Fruit fly (Drosophila melanogaster) whole organism, embryonic: Measurements from ENCODE around the gene CG13075.
A peak's percentile ranks its signal among the peaks of the same experiment; 100 is the strongest.

ENCODE experiments used
- Atf-2 ChIP-seq: fragments of 200-800 bp; sonication (Bioruptor generic); optimal IDR thresholded peaks from 2 replicates; lab custom pipeline; 2016; ENCODE audit warnings: missing biosample characterization, missing genetic modification characterization
- B-H1 ChIP-seq: fragments of 200-800 bp; sonication (Bioruptor generic); IDR thresholded peaks from 3 replicates; pipeline ENCODE4 v1.3.6; 2022; ENCODE audit warnings: missing biosample characterization, missing genetic modification characterization
- CG11085 ChIP-seq: fragments of 200-800 bp; sonication (Bioruptor generic); IDR thresholded peaks from 2 replicates; pipeline ENCODE4 v1.3.6; 2022; ENCODE audit warnings: missing biosample characterization, missing genetic modification characterization
- CG12391 ChIP-seq: fragments of 200-800 bp; sonication (Bioruptor generic); optimal IDR thresholded peaks from 3 replicates; lab custom pipeline; 2018; ENCODE audit warnings: missing biosample characterization, mild to moderate bottlenecking, missing genetic modification characterization, moderate library complexity
- CG12769 ChIP-seq: fragments of 200-800 bp; sonication (Bioruptor generic); optimal IDR thresholded peaks from 2 replicates; lab custom pipeline; 2019; ENCODE audit warnings: missing biosample characterization, mild to moderate bottlenecking, missing genetic modification characterization, moderate library complexity
- CG12942 ChIP-seq: fragments of 200-800 bp; sonication (Bioruptor generic); optimal IDR thresholded peaks from 3 replicates; lab custom pipeline; 2016; ENCODE audit warnings: missing biosample characterization, missing genetic modification characterization
- CG1529 ChIP-seq: fragments of 200-800 bp; sonication (Bioruptor generic); optimal IDR thresholded peaks from 3 replicates; lab custom pipeline; 2018; ENCODE audit warnings: missing biosample characterization, missing genetic modification characterization
- CG17361 ChIP-seq: fragments of 200-800 bp; sonication (Bioruptor generic); IDR thresholded peaks from 3 replicates; pipeline ENCODE4 v1.3.6; 2022; ENCODE audit warnings: missing biosample characterization, missing genetic modification characterization
- CG17802 ChIP-seq: fragments of 200-800 bp; sonication (Bioruptor generic); optimal IDR thresholded peaks from 2 replicates; lab custom pipeline; 2018; ENCODE audit warnings: missing biosample characterization, mild to moderate bottlenecking, missing genetic modification characterization, moderate library complexity
- CG17912 ChIP-seq: fragments of 200-800 bp; sonication (Bioruptor generic); optimal IDR thresholded peaks from 2 replicates; lab custom pipeline; 2018; ENCODE audit warnings: missing biosample characterization, mild to moderate bottlenecking, missing genetic modification characterization
- CG18599 ChIP-seq: fragments of 200-800 bp; sonication (Bioruptor generic); optimal IDR thresholded peaks from 3 replicates; lab custom pipeline; 2017; ENCODE audit warnings: missing biosample characterization, missing genetic modification characterization, mild to moderate bottlenecking, moderate library complexity, missing genetic modification reagents
- CG18764 ChIP-seq: fragments of 200-800 bp; sonication (Bioruptor generic); optimal IDR thresholded peaks from 3 replicates; lab custom pipeline; 2016; ENCODE audit warnings: missing biosample characterization, missing genetic modification characterization
- CG31388 ChIP-seq: fragments of 200-800 bp; sonication (Bioruptor generic); optimal IDR thresholded peaks from 2 replicates; lab custom pipeline; 2016; ENCODE audit warnings: missing biosample characterization, missing genetic modification characterization
- CG31441 ChIP-seq: fragments of 200-800 bp; sonication (Bioruptor generic); IDR thresholded peaks from 2 replicates; pipeline ENCODE4 v1.3.6; 2022; ENCODE audit warnings: missing biosample characterization, missing genetic modification characterization
- CG32767 ChIP-seq: fragments of 200-800 bp; sonication (Bioruptor generic); IDR thresholded peaks from 2 replicates; pipeline ENCODE4 v1.3.6; 2022; ENCODE audit warnings: missing biosample characterization, missing genetic modification characterization
- CG34224 ChIP-seq: fragments of 200-800 bp; sonication (Bioruptor generic); IDR thresholded peaks from 3 replicates; pipeline ENCODE4 v1.3.6; 2022; ENCODE audit warnings: missing biosample characterization, missing genetic modification characterization; ENCODE audit not compliant: partially characterized antibody
- CG3995 ChIP-seq: fragments of 200-800 bp; sonication (Bioruptor generic); optimal IDR thresholded peaks from 3 replicates; lab custom pipeline; 2016; ENCODE audit warnings: missing biosample characterization, missing genetic modification characterization
- CG42726 ChIP-seq: fragments of 200-800 bp; sonication (Bioruptor generic); IDR thresholded peaks from 2 replicates; pipeline ENCODE4 v1.3.6; 2022; ENCODE audit warnings: missing biosample characterization, missing genetic modification characterization; ENCODE audit not compliant: partially characterized antibody
- CG5180 ChIP-seq: fragments of 200-800 bp; sonication (Bioruptor generic); optimal IDR thresholded peaks from 3 replicates; lab custom pipeline; 2017; ENCODE audit warnings: missing biosample characterization, missing genetic modification characterization, mild to moderate bottlenecking, moderate library complexity, missing genetic modification reagents
- CG9215 ChIP-seq: fragments of 200-800 bp; sonication (Bioruptor generic); IDR thresholded peaks from 2 replicates; pipeline ENCODE4 v1.3.6; 2022; ENCODE audit warnings: missing biosample characterization, missing genetic modification characterization
- CoRest ChIP-seq: fragments of 200-800 bp; sonication (Bioruptor generic); optimal IDR thresholded peaks from 3 replicates; lab custom pipeline; 2018; ENCODE audit warnings: missing biosample characterization, mild to moderate bottlenecking, missing genetic modification characterization, moderate library complexity
- CrebB ChIP-seq: fragments of 200-800 bp; sonication (Bioruptor generic); optimal IDR thresholded peaks from 3 replicates; lab custom pipeline; 2018; ENCODE audit warnings: missing biosample characterization, mild to moderate bottlenecking, missing genetic modification characterization
- Ets97D ChIP-seq: fragments of 200-800 bp; sonication (Bioruptor generic); optimal IDR thresholded peaks from 3 replicates; lab custom pipeline; 2016; ENCODE audit warnings: missing biosample characterization, missing genetic modification characterization
- Lpt ChIP-seq: fragments of >200 bp; optimal IDR thresholded peaks from 2 replicates; lab custom pipeline; 2018; ENCODE audit warnings: missing biosample characterization, missing genetic modification characterization
- MBD-R2 ChIP-seq: fragments of 200-800 bp; sonication (Bioruptor generic); IDR thresholded peaks from 2 replicates; pipeline ENCODE4 v1.3.6; 2022; ENCODE audit warnings: missing biosample characterization, missing genetic modification characterization
- Mad ChIP-seq: fragments of 200-800 bp; sonication (Bioruptor generic); optimal IDR thresholded peaks from 2 replicates; lab custom pipeline; 2016; ENCODE audit warnings: missing biosample characterization, missing genetic modification characterization
- Ravus ChIP-seq: fragments of 200-800 bp; sonication (Bioruptor generic); IDR thresholded peaks from 2 replicates; pipeline ENCODE4 v1.3.6; 2022; ENCODE audit warnings: missing biosample characterization, missing genetic modification characterization
- Sox100B ChIP-seq: fragments of 200-800 bp; sonication (Bioruptor generic); optimal IDR thresholded peaks from 3 replicates; lab custom pipeline; 2018; ENCODE audit warnings: missing biosample characterization, mild to moderate bottlenecking, missing genetic modification characterization
- Sox102F ChIP-seq: fragments of 200-800 bp; sonication (Bioruptor generic); optimal IDR thresholded peaks from 2 replicates; lab custom pipeline; 2018; ENCODE audit warnings: missing biosample characterization, mild to moderate bottlenecking, missing genetic modification characterization, moderate library complexity
- Sry-δ ChIP-seq: fragments of 200-800 bp; sonication (Bioruptor generic); optimal IDR thresholded peaks from 2 replicates; lab custom pipeline; 2016; ENCODE audit warnings: missing biosample characterization, missing genetic modification characterization
- Usf ChIP-seq: fragments of 200-800 bp; sonication (Bioruptor generic); optimal IDR thresholded peaks from 2 replicates; lab custom pipeline; 2017; ENCODE audit warnings: missing genotype, missing biosample characterization, missing genetic modification characterization
- ap ChIP-seq: fragments of 200-800 bp; sonication (Bioruptor generic); IDR thresholded peaks from 2 replicates; pipeline ENCODE4 v1.3.6; 2022; ENCODE audit warnings: missing biosample characterization, missing genetic modification characterization
- ara ChIP-seq: fragments of 200-800 bp; sonication (Bioruptor generic); IDR thresholded peaks from 2 replicates; pipeline ENCODE4 v1.3.6; 2022; ENCODE audit warnings: missing biosample characterization, missing genetic modification characterization
- az2 ChIP-seq: fragments of 200-800 bp; sonication (Bioruptor generic); optimal IDR thresholded peaks from 3 replicates; lab custom pipeline; 2016; ENCODE audit warnings: missing biosample characterization, missing genetic modification characterization
- bcd ChIP-seq: fragments of 200-800 bp; sonication (Bioruptor generic); optimal IDR thresholded peaks from 2 replicates; lab custom pipeline; 2017; ENCODE audit warnings: missing biosample characterization, mild to moderate bottlenecking, missing genetic modification characterization
- br ChIP-seq: fragments of >200 bp; optimal IDR thresholded peaks from 2 replicates; lab custom pipeline; 2017
- ci ChIP-seq: fragments of 200-800 bp; sonication (Bioruptor generic); IDR thresholded peaks from 3 replicates; pipeline ENCODE4 v1.3.6; 2022; ENCODE audit warnings: missing biosample characterization, missing genetic modification characterization
- croc ChIP-seq: fragments of 200-800 bp; sonication (Bioruptor generic); conservative IDR thresholded peaks from 3 replicates; pipeline ENCODE4 v1.3.6; 2022; ENCODE audit warnings: missing biosample characterization, missing genetic modification characterization
- crol ChIP-seq: fragments of 200-800 bp; sonication (Bioruptor generic); IDR thresholded peaks from 2 replicates; pipeline ENCODE4 v1.3.6; 2022; ENCODE audit warnings: missing biosample characterization, missing genetic modification characterization
- eve ChIP-seq, 2 experiments: fragments of >200 bp; optimal IDR thresholded peaks; 2 replicates each; lab custom pipeline; 2017; ENCODE audit warnings: missing biosample characterization in 2 of 2, missing genetic modification characterization in 2 of 2
- exex ChIP-seq: fragments of 200-800 bp; sonication (Bioruptor generic); optimal IDR thresholded peaks from 4 replicates; lab custom pipeline; 2018; ENCODE audit warnings: missing biosample characterization, mild to moderate bottlenecking, missing genetic modification characterization, moderate library complexity
- hb ChIP-seq: fragments of 200-800 bp; sonication (Bioruptor generic); IDR thresholded peaks from 3 replicates; pipeline ENCODE4 v1.3.6; 2022; ENCODE audit warnings: missing biosample characterization, missing genetic modification characterization; ENCODE audit not compliant: partially characterized antibody
- jumu ChIP-seq: fragments of 200-800 bp; sonication (Bioruptor generic); optimal IDR thresholded peaks from 3 replicates; lab custom pipeline; 2016; ENCODE audit warnings: missing biosample characterization, missing genetic modification characterization
- onecut ChIP-seq: fragments of 200-800 bp; sonication (Bioruptor generic); IDR thresholded peaks from 2 replicates; pipeline ENCODE4 v1.3.6; 2022; ENCODE audit warnings: missing biosample characterization, missing genetic modification characterization
- peb ChIP-seq: fragments of 200-800 bp; sonication (Bioruptor generic); IDR thresholded peaks from 2 replicates; pipeline ENCODE4 v1.3.6; 2022; ENCODE audit warnings: missing biosample characterization, missing genetic modification characterization
- prd ChIP-seq, 3 experiments: fragments of >200 bp in 2 of 3; fragments of 200-800 bp in 1 of 3; sonication (Bioruptor generic) in 1 of 3; optimal IDR thresholded peaks in 2 of 3; IDR thresholded peaks in 1 of 3; 2 replicates in 2 of 3; 3 replicates in 1 of 3; pipeline versions ENCODE4 v1.3.6 to Lab custom; 2017 to 2022; ENCODE audit warnings: missing biosample characterization in 1 of 3, missing genetic modification characterization in 1 of 3
- shn ChIP-seq: fragments of 200-800 bp; sonication (Bioruptor generic); optimal IDR thresholded peaks from 3 replicates; lab custom pipeline; 2016; ENCODE audit warnings: missing biosample characterization, missing genetic modification characterization
- sim ChIP-seq: fragments of 200-800 bp; sonication (Bioruptor generic); IDR thresholded peaks from 2 replicates; pipeline ENCODE4 v1.3.6; 2022; ENCODE audit warnings: missing biosample characterization, missing genetic modification characterization
- sr ChIP-seq: fragments of 200-800 bp; sonication (Bioruptor generic); IDR thresholded peaks from 3 replicates; pipeline ENCODE4 v1.3.6; 2022; ENCODE audit warnings: missing biosample characterization, missing genetic modification characterization
- stwl ChIP-seq: fragments of 200-800 bp; sonication (Bioruptor generic); optimal IDR thresholded peaks from 3 replicates; lab custom pipeline; 2018; ENCODE audit warnings: missing biosample characterization, mild to moderate bottlenecking, missing genetic modification characterization, moderate library complexity
- ttk ChIP-seq: fragments of 200-800 bp; sonication (Bioruptor generic); IDR thresholded peaks from 2 replicates; pipeline ENCODE4 v2.1.2; 2022; ENCODE audit warnings: missing biosample characterization, missing genetic modification characterization

The CG13075 gene

dm6 chr3L:16037048-16037477 is 46.7 kb upstream of the CG13075 start (continued):
- TF ChIP-seq jumu (peak; percentile 60), sim (GFP tag; lab: Robert Waterston, UW) (peak; percentile 54; the same call in 1 of the 2 replicates), sr (GFP tag; lab: Robert Waterston, UW) (no peak), exex (no peak), CG18599 (GFP tag; lab: Kevin White, UChicago) (peak; percentile 86), Sox100B (GFP tag; lab: Kevin White, UChicago) (peak; percentile 36), CoRest (peak; percentile 78), ci (GFP tag; lab: Robert Waterston, UW) (peak; percentile 90), Mad (GFP tag; lab: Kevin White, UChicago) (peak; percentile 69), peb (GFP tag; lab: Robert Waterston, UW) (peak; percentile 51; the same call in 1 of the 2 replicates), onecut (peak; percentile 70), CG12942 (peak; percentile 67), ap (peak; percentile 64), ttk (GFP tag; lab: Robert Waterston, UW) (peak; percentile 74), CG12391 (tag; lab: Kevin White, UChicago) (peak; percentile 82), CrebB (tag; lab: Kevin White, UChicago) (peak; percentile 86), CG31441 (peak; percentile 70; the same call in 1 of the 2 replicates), Ets97D (GFP tag; lab: Kevin White, UChicago) (peak; percentile 84), crol (GFP tag; lab: Robert Waterston, UW) (no peak), CG1529 (GFP tag; lab: Kevin White, UChicago) (peak; percentile 43), Atf-2 (GFP tag; lab: Kevin White, UChicago) (peak; percentile 57), prd (optimal IDR thresholded peaks at IDR 0.05; lab: Kevin White, UChicago) (no peak), prd (GFP tag; IDR thresholded peaks at IDR 0.05; lab: Robert Waterston, UW) (peak; percentile 75), hb (peak; percentile 45; the same call in 1 of the 3 replicates), Sox102F (GFP tag; lab: Kevin White, UChicago) (peak; percentile 67), CG34224 (no peak), az2 (GFP tag; lab: Kevin White, UChicago) (peak; percentile 72), CG17361 (GFP tag; lab: Robert Waterston, UW) (peak; percentile 62; the same call in 1 of the 3 replicates), eve (GFP tag; optimal IDR thresholded peaks at IDR 0.05; lab: Kevin White, UChicago) (no peak), Usf (GFP tag; lab: Kevin White, UChicago) (peak; percentile 28), CG5180 (peak; percentile 26), stwl (tag; lab: Kevin White, UChicago) (peak; percentile 86), Ravus (GFP tag; lab: Robert Waterston, UW) (peak; percentile 22; the same call in 1 of the 2 replicates), B-H1 (GFP tag; lab: Robert Waterston, UW) (peak; percentile 76; the same call in 2 of the 3 replicates), ara (GFP tag; lab: Robert Waterston, UW) (peak; percentile 62; the same call in 1 of the 2 replicates), CG12769 (tag; lab: Kevin White, UChicago) (peak; percentile 88), bcd (peak; percentile 72), br (lab: Kevin White, UChicago) (no peak), Sry-δ (GFP tag; lab: Kevin White, UChicago) (peak; percentile 77), CG9215 (peak; percentile 60), CG11085 (GFP tag; lab: Robert Waterston, UW) (peak; percentile 62), CG42726 (no peak), shn (peak; percentile 67), croc (GFP tag; lab: Robert Waterston, UW) (peak; percentile 24; the same call in 1 of the 3 replicates), MBD-R2 (peak; percentile 75; the same call in 1 of the 2 replicates), CG3995 (peak; percentile 6), CG31388 (GFP tag; lab: Kevin White, UChicago) (no peak), CG32767 (GFP tag; lab: Robert Waterston, UW) (no peak), CG17802 (tag; lab: Kevin White, UChicago) (peak; percentile 4), CG17912 (GFP tag; lab: Kevin White, UChicago) (peak; percentile 14), Lpt (GFP tag; lab: Kevin White, UChicago) (no peak), CG18764 (GFP tag; lab: Kevin White, UChicago) (peak; percentile 44)
